Worm (Caenorhabditis elegans) whole organism, L3 larva: ENCODE data around the gene Y26G10.5.

ENCODE experiments used
- daf-12 ChIP-seq: fragments of 150-350 bp; optimal IDR thresholded peaks from 2 replicates; lab custom pipeline; 2014; ENCODE audit warnings: missing biosample characterization, missing genetic modification reagents, missing genetic modification characterization
- egl-27 ChIP-seq: sonication (generic microtip); optimal IDR thresholded peaks from 4 replicates; lab custom pipeline; 2017; ENCODE audit warnings: missing biosample characterization, missing genetic modification reagents, missing genetic modification characterization
- pha-4 ChIP-seq: fragments of 150-350 bp; optimal IDR thresholded peaks from 2 replicates; lab custom pipeline; 2014; ENCODE audit warnings: missing biosample characterization, missing genetic modification reagents, missing genetic modification characterization
- snpc-4 ChIP-seq: fragments of 150-350 bp; optimal IDR thresholded peaks from 2 replicates; lab custom pipeline; 2014; ENCODE audit warnings: missing biosample characterization, missing genetic modification characterization
- unc-62 ChIP-seq: fragments of 150-350 bp; sonication (generic microtip); optimal IDR thresholded peaks from 4 replicates; lab custom pipeline; 2014; ENCODE audit warnings: missing biosample characterization, missing genetic modification reagents, missing genetic modification characterization
- ztf-4 ChIP-seq: fragments of 150-350 bp; optimal IDR thresholded peaks from 2 replicates; lab custom pipeline; 2014; ENCODE audit warnings: missing biosample characterization, missing genetic modification characterization

DNA sequence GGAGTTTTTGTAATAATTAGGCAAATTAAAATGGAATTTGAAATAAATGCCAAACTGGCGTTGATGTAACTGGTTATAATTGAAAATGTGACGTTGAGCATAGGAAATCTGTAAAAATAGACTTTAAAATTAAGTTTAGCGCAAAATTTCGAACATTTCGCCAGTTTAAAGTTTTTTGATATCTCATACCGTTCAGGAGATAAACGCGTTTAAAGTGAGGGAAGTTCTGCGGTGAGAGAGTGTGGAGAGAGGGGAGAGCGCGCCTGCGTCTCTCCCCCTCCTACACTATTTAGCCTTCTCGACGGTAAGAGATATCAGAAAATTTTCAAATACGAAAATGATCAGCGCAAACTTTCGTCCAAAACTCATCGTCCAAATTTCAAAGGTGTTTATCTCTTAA, 24.1 kb downstream of the Y26G10.5 start, which contains the start of gene str-92:
- TF ChIP-seq pha-4 (tag; lab: Kevin White, UChicago), result no peak
- TF ChIP-seq unc-62, result no peak
- no peak for TF ChIP-seq snpc-4 (tag; lab: Kevin White, UChicago)
- TF ChIP-seq ztf-4 (tag; lab: Kevin White, UChicago), result no peak
- TF ChIP-seq egl-27 (tag; lab: Kevin White, UChicago), result no peak
- no peak for TF ChIP-seq daf-12 (tag; lab: Kevin White, UChicago)
